Worm (Caenorhabditis elegans) whole organism, late embryonic: ENCODE data around the gene M03F8.7.

Experiments
- ceh-2 ChIP-seq: sonication (generic microtip); optimal IDR thresholded peaks from 2 replicates; lab custom pipeline; 2016; ENCODE audit warnings: missing genotype, missing genetic modification characterization, missing compliant biosample characterization
- ceh-34 ChIP-seq: sonication (generic microtip); optimal IDR thresholded peaks from 2 replicates; lab custom pipeline; 2016; ENCODE audit warnings: mild to moderate bottlenecking, missing genetic modification characterization, missing compliant biosample characterization
- odd-2 ChIP-seq: sonication (generic microtip); optimal IDR thresholded peaks from 2 replicates; lab custom pipeline; 2017; ENCODE audit warnings: antibody characterized with exemption, mild to moderate bottlenecking, missing genetic modification characterization, missing compliant biosample characterization
- pha-4 ChIP-seq: fragments of 150-350 bp; optimal IDR thresholded peaks from 2 replicates; lab custom pipeline; 2018; ENCODE audit warnings: missing biosample characterization, missing genetic modification reagents, missing genetic modification characterization
- pros-1 ChIP-seq: fragments of 150-350 bp; optimal IDR thresholded peaks from 2 replicates; lab custom pipeline; 2014; ENCODE audit warnings: missing biosample characterization, missing genetic modification reagents, missing genetic modification characterization

DNA sequence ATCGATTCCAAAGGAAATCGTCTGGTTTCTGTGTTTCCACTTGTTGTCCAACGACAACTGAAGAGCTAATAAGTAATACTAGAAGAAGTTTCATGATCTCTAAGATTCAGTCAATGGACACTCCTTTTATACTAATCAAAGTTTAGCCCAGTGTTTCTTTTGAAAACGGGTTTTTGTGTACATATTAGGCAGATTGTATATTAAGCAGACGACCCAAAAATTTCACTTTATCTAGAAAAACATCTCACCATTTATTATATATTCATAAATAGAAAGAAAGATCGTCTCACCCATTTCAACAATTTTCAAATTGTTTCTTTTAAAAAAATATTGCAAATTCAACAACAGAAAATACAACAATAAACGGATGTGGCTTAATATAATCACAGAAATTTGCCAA, 50.0 kb downstream of the M03F8.7 start, which contains the start of gene C10F3.7:
- TF ChIP-seq pha-4 (no peak), pros-1 (tag; lab: Kevin White, UChicago) (no peak), ceh-2 (tag; lab: Kevin White, UChicago) (no peak), odd-2 (no peak), ceh-34 (no peak)
